Worm (Caenorhabditis elegans): ENCODE data around the gene xbx-9.

Gene xbx-9

DNA sequence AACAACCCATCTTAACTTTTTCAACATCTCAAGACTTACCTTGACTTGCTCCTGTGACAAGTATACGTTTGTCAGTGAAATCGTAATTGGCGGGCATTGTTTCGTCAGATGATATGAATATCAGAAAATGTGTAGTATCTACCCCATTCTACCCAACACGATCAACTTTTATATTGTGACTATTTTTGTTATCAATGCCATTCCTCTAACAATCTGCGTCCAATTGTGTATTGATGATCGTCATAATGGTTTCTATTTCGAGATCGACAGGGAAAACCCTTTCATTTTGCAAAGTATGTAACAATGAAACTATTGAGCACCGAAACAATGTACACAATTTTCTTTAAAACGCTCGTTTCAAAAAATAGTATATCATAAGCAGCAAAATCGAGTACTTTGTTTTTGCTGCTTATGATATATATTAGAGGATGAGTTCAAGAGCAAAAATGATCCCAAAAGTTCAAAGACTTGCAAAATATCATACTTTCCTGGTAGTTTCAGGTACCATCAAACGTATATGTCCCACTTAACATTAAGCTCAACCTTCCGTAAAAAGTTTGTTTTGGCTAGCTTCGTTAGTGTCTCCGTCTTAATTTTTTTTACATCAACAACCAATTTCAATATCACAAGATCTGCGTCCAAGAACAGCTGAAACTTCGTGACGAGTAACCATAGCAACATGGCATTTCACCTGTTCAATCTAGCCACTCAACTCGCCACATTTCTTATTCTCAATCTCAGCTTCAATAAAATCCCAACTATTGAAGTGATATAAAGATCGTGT, at the start of gene xbx-9, which contains the start of gene dhs-21:
TSS of gene xbx-9 (plus strand) at position 734 of the 784 bp plus-strand sequence.
TSS of gene dhs-21 (minus strand) at position 181 of the 784 bp plus-strand sequence.
- TF ChIP-seq W03F9.2 (tag; optimal IDR thresholded peaks at IDR 0.05) (no peak), him-1 (tag; optimal IDR thresholded peaks at IDR 0.05) (no peak), dao-5 (tag; optimal IDR thresholded peaks at IDR 0.05) (no peak)

ce11 chrV:12695155-12695554, 38.8 kb upstream of the xbx-9 start, which contains the start of gene parn-1:
Gene parn-1, minus strand, starts transcription at chrV:12695255.
- TF ChIP-seq dao-5 (tag; optimal IDR thresholded peaks at IDR 0.05) (no peak), him-1 (tag; optimal IDR thresholded peaks at IDR 0.05) (no peak), W03F9.2 (tag; optimal IDR thresholded peaks at IDR 0.05) (no peak)

- no peak for TF ChIP-seq him-1 (tag; optimal IDR thresholded peaks at IDR 0.05)
- TF ChIP-seq dao-5 (tag; optimal IDR thresholded peaks at IDR 0.05), result no peak
- no peak for TF ChIP-seq W03F9.2 (tag; optimal IDR thresholded peaks at IDR 0.05)
Measured at ce11 chrV:12695968-12696367, 38.0 kb upstream of the xbx-9 start, which contains the start of gene K10C8.4. Gene K10C8.4, plus strand, starts transcription at chrV:12696268.

DNA sequence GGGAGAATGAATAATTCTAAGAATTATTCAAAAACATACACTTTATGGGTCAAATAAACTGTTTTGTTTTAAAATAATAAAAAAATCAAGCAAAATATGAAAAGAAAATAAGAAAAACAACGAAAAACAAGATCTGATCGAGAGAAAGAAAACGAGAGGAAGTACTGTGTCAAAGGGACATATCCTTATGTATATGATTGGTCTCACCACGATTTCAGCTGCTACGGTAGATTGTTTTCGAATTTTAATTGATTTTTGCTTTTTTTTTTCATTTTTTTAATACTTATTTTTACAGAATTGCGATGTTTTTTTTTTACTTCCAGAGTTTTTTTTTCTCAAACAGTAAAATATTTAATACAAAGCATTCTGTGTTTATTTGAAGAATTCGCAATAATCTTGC, 37.2 kb upstream of the xbx-9 start:
- TF ChIP-seq dao-5 (tag; optimal IDR thresholded peaks at IDR 0.05) (no peak), W03F9.2 (tag; optimal IDR thresholded peaks at IDR 0.05) (peak; percentile 62)

DNA sequence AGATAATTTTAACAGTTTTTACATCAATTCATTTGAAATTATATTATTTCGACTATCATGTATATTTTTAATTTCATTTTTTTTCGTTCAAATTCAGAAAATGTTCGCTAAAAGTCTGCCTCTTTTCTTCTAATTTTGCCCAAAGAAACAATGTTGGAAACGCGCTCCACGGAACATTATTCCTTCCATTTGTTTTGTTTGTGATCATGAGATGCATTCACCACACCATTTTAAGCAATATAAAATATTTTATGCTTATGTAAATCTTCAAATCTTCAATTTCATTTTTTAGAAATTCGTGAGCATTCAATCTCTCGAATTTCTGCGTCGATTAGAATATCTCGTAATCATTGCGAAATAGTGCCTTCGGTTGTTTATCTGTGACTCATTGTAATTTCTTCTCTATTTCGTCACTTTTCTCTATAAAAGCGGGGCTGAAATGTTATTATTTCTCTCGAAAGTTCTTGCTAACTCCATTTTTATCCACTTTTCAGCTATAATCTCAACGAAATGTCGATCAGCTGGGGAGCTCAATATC, 36.6 kb upstream of the xbx-9 start, which contains the start of gene istr-1:
TSS of gene istr-1 (plus strand) at position 495 of the 538 bp plus-strand sequence.
- no peak for TF ChIP-seq W03F9.2 (tag; optimal IDR thresholded peaks at IDR 0.05)
- TF ChIP-seq dao-5 (tag; optimal IDR thresholded peaks at IDR 0.05), result no peak
- no peak for TF ChIP-seq him-1 (tag; optimal IDR thresholded peaks at IDR 0.05)

DNA sequence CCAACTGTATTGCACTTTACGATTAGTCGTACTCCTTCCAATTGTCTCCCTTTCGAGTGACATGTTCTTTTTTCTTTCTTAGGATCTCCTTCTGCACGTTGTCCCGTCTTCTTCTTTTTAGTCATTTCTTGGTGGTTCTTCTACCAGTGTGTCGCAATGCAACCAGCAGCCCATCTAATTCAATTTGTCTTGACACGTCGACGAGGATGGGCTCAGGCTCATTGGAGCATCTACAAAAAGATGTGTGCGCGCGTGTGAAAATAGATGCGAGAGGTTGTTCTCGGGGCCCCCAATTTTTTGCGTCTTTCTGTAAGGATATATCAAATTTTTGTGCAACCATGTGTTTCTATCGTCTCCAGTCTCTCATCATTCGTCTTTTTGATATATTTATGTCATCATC, 32.4 kb upstream of the xbx-9 start:
- TF ChIP-seq W03F9.2 (tag; optimal IDR thresholded peaks at IDR 0.05) (no peak), him-1 (tag; optimal IDR thresholded peaks at IDR 0.05) (no peak), dao-5 (tag; optimal IDR thresholded peaks at IDR 0.05) (no peak)

- TF ChIP-seq W03F9.2 (tag; optimal IDR thresholded peaks at IDR 0.05) (no peak), dao-5 (tag; optimal IDR thresholded peaks at IDR 0.05) (no peak), him-1 (tag; optimal IDR thresholded peaks at IDR 0.05) (no peak)
Measured at ce11 chrV:12704077-12704476, 29.9 kb upstream of the xbx-9 start, which contains the start of gene R11D1.1. Gene R11D1.1, plus strand, starts transcription at chrV:12704377.

ce11 chrV:12706511-12706910, 27.5 kb upstream of the xbx-9 start:
- TF ChIP-seq W03F9.2 (tag; optimal IDR thresholded peaks at IDR 0.05), result no peak
- no peak for TF ChIP-seq dao-5 (tag; optimal IDR thresholded peaks at IDR 0.05)
- TF ChIP-seq him-1 (tag; optimal IDR thresholded peaks at IDR 0.05), result no peak

DNA sequence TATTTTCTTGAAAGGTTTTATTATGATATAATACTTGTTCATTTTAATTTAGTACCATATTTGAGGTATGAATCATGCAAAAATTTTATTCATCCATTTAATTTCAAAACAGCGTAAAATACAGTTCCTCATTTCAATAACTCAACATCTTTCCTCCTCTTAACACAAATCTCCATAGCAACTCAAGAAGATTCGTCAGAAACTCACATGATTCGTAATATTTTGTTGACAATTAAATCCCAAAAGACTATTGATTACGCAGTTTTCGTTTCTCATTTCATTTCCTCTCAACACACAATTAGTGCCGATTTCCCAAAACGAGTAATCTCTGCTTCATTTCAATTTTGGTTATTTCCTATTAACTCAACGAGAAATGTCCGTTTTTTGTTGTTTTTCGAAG, 25.7 kb upstream of the xbx-9 start, which contains the start of gene R11D1.2:
TSS of gene R11D1.2 (plus strand) at position 301 of the 400 bp plus-strand sequence.
- TF ChIP-seq W03F9.2 (tag; optimal IDR thresholded peaks at IDR 0.05), result no peak
- TF ChIP-seq dao-5 (tag; optimal IDR thresholded peaks at IDR 0.05), result no peak
- TF ChIP-seq him-1 (tag; optimal IDR thresholded peaks at IDR 0.05), result no peak

DNA sequence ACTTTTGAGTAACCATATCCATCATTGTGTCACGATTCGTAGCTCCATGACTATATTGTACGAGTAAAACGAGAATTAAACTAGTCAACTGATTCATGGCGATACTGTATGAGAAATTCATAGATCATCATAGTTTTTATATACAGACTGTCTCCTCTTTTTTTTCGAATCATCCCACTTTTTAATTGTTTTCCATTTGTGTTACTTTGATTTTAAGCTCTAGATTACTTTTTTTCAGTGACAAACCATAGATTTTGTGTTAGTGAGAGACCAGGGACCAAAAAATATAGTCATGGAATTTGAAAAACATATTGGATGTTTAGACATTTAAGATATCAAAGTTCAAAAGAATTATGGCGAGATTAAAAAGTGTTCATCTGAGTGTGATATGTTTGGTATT, 22.0 kb upstream of the xbx-9 start, which contains the start of gene R11D1.3:
TSS of gene R11D1.3 (minus strand) at position 101 of the 400 bp plus-strand sequence.
- TF ChIP-seq him-1 (tag; optimal IDR thresholded peaks at IDR 0.05), result no peak
- TF ChIP-seq W03F9.2 (tag; optimal IDR thresholded peaks at IDR 0.05), result no peak
- no peak for TF ChIP-seq dao-5 (tag; optimal IDR thresholded peaks at IDR 0.05)

DNA sequence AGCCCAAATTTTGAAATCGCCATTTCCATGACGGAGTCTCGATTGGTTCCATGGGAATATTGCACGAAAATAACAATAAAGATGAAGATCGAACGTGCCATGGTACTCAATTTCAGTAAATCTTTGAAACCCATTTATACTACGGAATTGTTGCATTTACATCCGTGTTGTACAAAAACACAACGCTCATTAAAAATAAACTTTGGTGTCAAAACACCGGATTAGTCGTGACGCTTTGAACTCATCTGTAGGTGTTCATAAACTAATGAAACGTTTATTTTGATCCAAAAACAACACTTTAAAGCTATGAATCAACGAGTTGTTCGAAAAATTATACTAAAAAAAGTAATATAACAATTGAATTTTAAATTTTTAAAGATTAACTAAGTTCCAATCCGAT, 19.9 kb upstream of the xbx-9 start, which contains the start of gene R11D1.4:
TSS of gene R11D1.4 (minus strand) at position 101 of the 400 bp plus-strand sequence.
- no peak for TF ChIP-seq dao-5 (tag; optimal IDR thresholded peaks at IDR 0.05)
- TF ChIP-seq W03F9.2 (tag; optimal IDR thresholded peaks at IDR 0.05), result no peak
- TF ChIP-seq him-1 (tag; optimal IDR thresholded peaks at IDR 0.05), result no peak

- TF ChIP-seq W03F9.2 (tag; optimal IDR thresholded peaks at IDR 0.05) (no peak), dao-5 (tag; optimal IDR thresholded peaks at IDR 0.05) (no peak), him-1 (tag; optimal IDR thresholded peaks at IDR 0.05) (no peak)
Measured at ce11 chrV:12716447-12716846, 17.6 kb upstream of the xbx-9 start, which contains the start of gene str-178. Gene str-178, minus strand, starts transcription at chrV:12716547.

DNA sequence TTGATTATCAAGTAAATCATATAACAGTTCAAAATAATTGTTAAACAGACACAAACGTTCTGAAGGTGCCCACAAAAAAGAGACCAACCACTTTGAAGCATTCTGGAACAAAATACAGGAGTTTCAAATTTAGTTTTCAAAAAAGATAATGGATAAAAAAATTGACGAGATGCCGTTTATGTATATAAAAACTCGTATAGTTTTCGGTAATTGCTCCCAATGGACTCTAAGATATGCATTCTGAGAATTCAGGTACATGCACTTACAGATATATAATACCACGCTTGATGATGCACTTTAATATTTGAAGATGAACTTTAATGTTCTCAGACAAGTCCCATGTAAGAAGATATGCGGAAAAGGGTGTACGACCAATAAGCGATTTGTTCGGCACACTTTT, 15.4 kb upstream of the xbx-9 start, which contains the start of gene str-181:
TSS of gene str-181 (minus strand) at position 101 of the 400 bp plus-strand sequence.
- no peak for TF ChIP-seq him-1 (tag; optimal IDR thresholded peaks at IDR 0.05)
- no peak for TF ChIP-seq W03F9.2 (tag; optimal IDR thresholded peaks at IDR 0.05)
- no peak for TF ChIP-seq dao-5 (tag; optimal IDR thresholded peaks at IDR 0.05)

- no peak for TF ChIP-seq W03F9.2 (tag; optimal IDR thresholded peaks at IDR 0.05)
- TF ChIP-seq him-1 (tag; optimal IDR thresholded peaks at IDR 0.05), result no peak
- TF ChIP-seq dao-5 (tag; optimal IDR thresholded peaks at IDR 0.05), result no peak
Measured at ce11 chrV:12719713-12720112, 14.3 kb upstream of the xbx-9 start, which contains the start of gene R11D1.7. Gene R11D1.7, plus strand, starts transcription at chrV:12720013.

All from whole organism, L4/young adult.